Fruit fly (Drosophila melanogaster): ENCODE data around the gene CG34404.

DNA sequence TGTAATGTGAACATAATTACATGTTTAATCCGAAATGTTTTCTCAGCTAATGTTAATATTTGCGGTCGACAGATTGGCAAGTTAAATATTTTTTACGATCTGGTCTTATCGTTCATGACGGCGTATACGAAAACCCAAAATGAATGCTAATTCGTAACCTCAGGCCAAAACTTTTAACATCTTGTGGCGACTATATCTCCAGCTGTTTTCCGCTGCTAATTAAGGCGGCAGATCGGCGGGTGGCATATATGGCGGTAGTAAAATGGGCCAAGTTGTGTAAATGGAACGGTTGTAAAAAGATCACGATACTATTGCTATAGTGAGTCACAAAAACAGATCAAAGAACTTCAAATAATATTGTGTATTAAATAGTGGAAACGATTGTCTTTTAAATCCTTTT lies 38.9 kb upstream of the CG34404 start:
- TF ChIP-seq ovo (GFP tag; optimal IDR thresholded peaks at IDR 0.05), result no peak
- TF ChIP-seq CG5204 (GFP tag; optimal IDR thresholded peaks at IDR 0.05), result no peak
- TF ChIP-seq bab1 (GFP tag; optimal IDR thresholded peaks at IDR 0.05), result no peak
- TF ChIP-seq Clk (GFP tag; optimal IDR thresholded peaks at IDR 0.05), result no peak
- TF ChIP-seq CG33017 (tag; optimal IDR thresholded peaks at IDR 0.05), result no peak
- no peak for TF ChIP-seq cnc (optimal IDR thresholded peaks at IDR 0.05)
- no peak for TF ChIP-seq CG7045 (GFP tag; optimal IDR thresholded peaks at IDR 0.05)
- no peak for TF ChIP-seq Mnt (GFP tag; optimal IDR thresholded peaks at IDR 0.05)
- no peak for TF ChIP-seq CG14711 (tag; optimal IDR thresholded peaks at IDR 0.05)
